Worm (Caenorhabditis elegans) whole organism, midembryonic: ENCODE measurements around the gene idpp-6.

Experiments
- T22C8.4 ChIP-seq: fragments of 200-800 bp; sonication (Bioruptor generic); IDR thresholded peaks from 2 replicates; pipeline ENCODE4 v1.3.6; 2022; ENCODE audit warnings: missing genetic modification characterization, missing compliant biosample characterization
- cog-1 ChIP-seq: sonication (generic microtip); optimal IDR thresholded peaks from 2 replicates; lab custom pipeline; 2016; ENCODE audit warnings: missing genetic modification characterization, missing compliant biosample characterization
- flt-1 ChIP-seq: fragments of 200-800 bp; sonication (Bioruptor generic); IDR thresholded peaks from 2 replicates; pipeline ENCODE4 v1.3.6; 2022; ENCODE audit warnings: missing genetic modification characterization, missing compliant biosample characterization
- med-1 ChIP-seq: sonication (generic microtip); optimal IDR thresholded peaks from 2 replicates; lab custom pipeline; 2017; ENCODE audit warnings: missing genetic modification characterization, mild to moderate bottlenecking, missing compliant biosample characterization, antibody characterized with exemption, missing genetic modification reagents; ENCODE audit not compliant: insufficient read depth
- tab-1 ChIP-seq: fragments of 200-800 bp; sonication (Bioruptor generic); IDR thresholded peaks from 2 replicates; pipeline ENCODE4 v1.3.6; 2022; ENCODE audit warnings: missing genetic modification characterization, missing compliant biosample characterization
- ztf-23 ChIP-seq: fragments of 200-800 bp; sonication (Bioruptor generic); IDR thresholded peaks from 2 replicates; pipeline ENCODE4 v1.3.6; 2022; ENCODE audit warnings: missing genetic modification reagents, missing genetic modification characterization, missing compliant biosample characterization
- ztf-29 ChIP-seq: fragments of 200-800 bp; sonication (Bioruptor generic); IDR thresholded peaks from 2 replicates; pipeline ENCODE4 v1.3.6; 2022; ENCODE audit warnings: missing genetic modification reagents, missing genetic modification characterization, missing compliant biosample characterization

ce11 chrX:6741532-6741931 lies 41.4 kb upstream of the idpp-6 start:
- TF ChIP-seq ztf-23 (GFP tag; lab: Robert Waterston, UW) = no peak
- TF ChIP-seq med-1 (GFP tag; lab: Kevin White, UChicago) = no peak
- no peak for TF ChIP-seq tab-1 (GFP tag; lab: Robert Waterston, UW)
- no peak for TF ChIP-seq flt-1 (GFP tag; lab: Robert Waterston, UW)
- TF ChIP-seq cog-1 = no peak
- no peak for TF ChIP-seq ztf-29 (GFP tag; lab: Robert Waterston, UW)
- no peak for TF ChIP-seq T22C8.4 (GFP tag; lab: Robert Waterston, UW)
